Worm (Caenorhabditis elegans) whole organism, midembryonic: Measurements from ENCODE around the gene exc-5.

Experiments used
- cog-1 ChIP-seq: sonication (generic microtip); optimal IDR thresholded peaks from 2 replicates; lab custom pipeline; 2016; ENCODE audit warnings: missing genetic modification characterization, missing compliant biosample characterization
- med-1 ChIP-seq: sonication (generic microtip); optimal IDR thresholded peaks from 2 replicates; lab custom pipeline; 2017; ENCODE audit warnings: missing genetic modification characterization, mild to moderate bottlenecking, missing compliant biosample characterization, antibody characterized with exemption, missing genetic modification reagents; ENCODE audit not compliant: insufficient read depth

DNA sequence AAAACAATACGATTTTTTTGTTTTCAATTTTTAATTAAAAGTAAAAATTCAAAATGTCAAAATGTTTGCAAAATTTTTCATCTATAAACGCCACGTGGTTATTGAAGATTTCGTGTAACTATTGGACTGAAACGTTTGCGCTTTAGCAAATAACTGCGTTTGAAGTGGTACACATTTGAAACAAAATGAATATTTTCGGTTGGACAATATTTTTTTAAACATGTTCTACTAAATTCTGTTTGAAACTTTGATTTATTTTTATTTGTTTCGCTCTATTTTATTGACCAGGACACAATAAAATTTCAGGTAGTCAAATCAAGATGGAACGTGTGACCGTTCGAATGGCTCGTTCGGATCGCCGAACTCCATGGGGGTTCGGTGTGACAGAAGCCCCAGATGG, 38.7 kb upstream of the exc-5 start, which contains the start of gene alp-1:
- TF ChIP-seq med-1 (no peak), cog-1 (no peak)
